Worm (Caenorhabditis elegans) whole organism, L4 larva: ENCODE data around the gene K11H12.10.

ENCODE experiments used
- F44E2.7 ChIP-seq: fragments of 200-800 bp; sonication (Bioruptor generic); IDR thresholded peaks from 2 replicates; pipeline ENCODE4 v2.1.2; 2022; ENCODE audit warnings: missing genetic modification characterization, missing compliant biosample characterization
- ZK546.5 ChIP-seq, 2 experiments: sonication (generic microtip); optimal IDR thresholded peaks; 2 replicates each; lab custom pipeline; 2017; ENCODE audit warnings: missing biosample characterization in 2 of 2, missing genetic modification characterization in 2 of 2
- ceh-32 ChIP-seq: sonication (generic microtip); optimal IDR thresholded peaks from 2 replicates; lab custom pipeline; 2016; ENCODE audit warnings: mild to moderate bottlenecking, missing genetic modification characterization, missing compliant biosample characterization; ENCODE audit not compliant: poor library complexity
- duxl-1 ChIP-seq: sonication (generic microtip); optimal IDR thresholded peaks from 2 replicates; lab custom pipeline; 2016; ENCODE audit warnings: mild to moderate bottlenecking, missing genetic modification characterization, moderate library complexity, missing compliant biosample characterization; ENCODE audit not compliant: poor library complexity
- mxl-3 ChIP-seq: fragments of 200-800 bp; sonication (Bioruptor generic); optimal IDR thresholded peaks from 2 replicates; lab custom pipeline; 2018; ENCODE audit warnings: mild to moderate bottlenecking, missing genetic modification characterization, missing compliant biosample characterization
- nhr-41 ChIP-seq: fragments of 200-800 bp; sonication (Bioruptor generic); IDR thresholded peaks from 2 replicates; pipeline ENCODE4 v1.3.6; 2022; ENCODE audit warnings: missing genetic modification reagents, missing genetic modification characterization, missing compliant biosample characterization
- zip-2 ChIP-seq: fragments of 150-350 bp; optimal IDR thresholded peaks from 2 replicates; lab custom pipeline; 2014; ENCODE audit warnings: missing biosample characterization, missing genetic modification characterization
- ztf-11 ChIP-seq: fragments of 150-350 bp; optimal IDR thresholded peaks from 2 replicates; lab custom pipeline; 2014; ENCODE audit warnings: missing biosample characterization, missing genetic modification characterization

Gene K11H12.10

ce11 chrIV:719351-719750 is 43.5 kb downstream of the K11H12.10 start, which contains the start of gene Y55F3C.10:
Y55F3C.10 (minus strand) TSS chrIV:719451.
- TF ChIP-seq mxl-3 (no peak), duxl-1 (no peak), nhr-41 (GFP tag; lab: Robert Waterston, UW) (no peak), ZK546.5 (tag; optimal IDR thresholded peaks at IDR 0.05; lab: Kevin White, UChicago) (no peak), ztf-11 (tag; lab: Kevin White, UChicago) (no peak), F44E2.7 (no peak), ceh-32 (tag; lab: Kevin White, UChicago) (no peak), zip-2 (tag; lab: Kevin White, UChicago) (no peak)
